Fruit fly (Drosophila melanogaster) S2 (cell line): ENCODE measurements around the gene yin.

Experiments used
- CG8478 ChIP-seq: fragments of >200 bp; optimal IDR thresholded peaks from 2 replicates; lab custom pipeline; 2018
- CTCF ChIP-seq, 2 experiments: fragments of >200 bp; optimal IDR thresholded peaks; 2 replicates each; lab custom pipeline; 2018

yin gene

dm6 chrX:3825069-3825468, 46.7 kb downstream of the yin start:
- no peak for TF ChIP-seq CTCF (optimal IDR thresholded peaks at IDR 0.05; lab: Kevin White, UChicago)
- TF ChIP-seq CG8478 (lab: Kevin White, UChicago): no peak

- TF ChIP-seq CG8478 (lab: Kevin White, UChicago): no peak
- no peak for TF ChIP-seq CTCF (optimal IDR thresholded peaks at IDR 0.05; lab: Kevin White, UChicago)
These were observed 52.3 kb downstream of the yin start for dm6 chrX:3819470-3819869.

dm6 chrX:3815663-3816062, 56.1 kb downstream of the yin start:
- TF ChIP-seq CG8478 (lab: Kevin White, UChicago) (no peak), CTCF (optimal IDR thresholded peaks at IDR 0.05; lab: Kevin White, UChicago) (peak; percentile 69 to 82)
